Fruit fly (Drosophila melanogaster) whole organism, wandering third instar larva: Measurements from ENCODE around the gene mura.

Experiments
- Abd-B ChIP-seq: fragments of >200 bp; optimal IDR thresholded peaks from 2 replicates; lab custom pipeline; 2017; ENCODE audit warnings: missing biosample characterization, missing genetic modification characterization
- CG32264 ChIP-seq: fragments of 200-800 bp; sonication (Bioruptor generic); optimal IDR thresholded peaks from 2 replicates; lab custom pipeline; 2016; ENCODE audit warnings: missing biosample characterization, missing genetic modification characterization
- CG9705 ChIP-seq: fragments of 200-800 bp; sonication (Bioruptor generic); optimal IDR thresholded peaks from 2 replicates; lab custom pipeline; 2018; ENCODE audit warnings: missing biosample characterization, mild to moderate bottlenecking, missing genetic modification characterization
- CrebA ChIP-seq: fragments of 200-800 bp; sonication (Bioruptor generic); optimal IDR thresholded peaks from 2 replicates; lab custom pipeline; 2016; ENCODE audit warnings: missing biosample characterization, mild to moderate bottlenecking, missing genetic modification characterization, borderline replicate concordance
- Dfd ChIP-seq: fragments of >200 bp; optimal IDR thresholded peaks from 2 replicates; lab custom pipeline; 2017; ENCODE audit warnings: missing biosample characterization, missing genetic modification characterization
- Dif ChIP-seq: fragments of 200-275, 200-300 bp; sonication (Bioruptor generic); optimal IDR thresholded peaks from 2 replicates; lab custom pipeline; 2018; ENCODE audit warnings: missing biosample characterization, missing genetic modification characterization; ENCODE audit not compliant: partially characterized antibody
- GATAd ChIP-seq: sonication (Bioruptor generic); optimal IDR thresholded peaks from 2 replicates; lab custom pipeline; 2016; ENCODE audit warnings: missing biosample characterization, missing genetic modification characterization
- HLH106 ChIP-seq: fragments of 200-800 bp; optimal IDR thresholded peaks from 3 replicates; lab custom pipeline; 2019; ENCODE audit warnings: missing biosample characterization, mild to moderate bottlenecking, missing genetic modification characterization, moderate library complexity
- Hnf4 ChIP-seq: fragments of 200-800 bp; sonication (Bioruptor generic); optimal IDR thresholded peaks from 2 replicates; lab custom pipeline; 2016; ENCODE audit warnings: missing biosample characterization, mild to moderate bottlenecking, missing genetic modification characterization
- Hr78 ChIP-seq: fragments of >200 bp; optimal IDR thresholded peaks from 2 replicates; lab custom pipeline; 2017; ENCODE audit warnings: missing biosample characterization, missing genetic modification characterization
- Hr83 ChIP-seq: fragments of 200-300 bp; sonication (Bioruptor generic); optimal IDR thresholded peaks from 2 replicates; lab custom pipeline; 2016; ENCODE audit warnings: missing biosample characterization, mild to moderate bottlenecking, missing genetic modification characterization, moderate library complexity; ENCODE audit not compliant: poor library complexity, severe bottlenecking
- Jra ChIP-seq: sonication (Bioruptor generic); optimal IDR thresholded peaks from 2 replicates; lab custom pipeline; 2016; ENCODE audit warnings: missing biosample characterization, missing genetic modification characterization
- Mio ChIP-seq: sonication (Bioruptor generic); optimal IDR thresholded peaks from 2 replicates; lab custom pipeline; 2016; ENCODE audit warnings: missing biosample characterization, missing genetic modification characterization
- Myc ChIP-seq: fragments of >200 bp; optimal IDR thresholded peaks from 2 replicates; lab custom pipeline; 2017
- N ChIP-seq: fragments of >200 bp; optimal IDR thresholded peaks from 2 replicates; lab custom pipeline; 2018; ENCODE audit warnings: missing biosample characterization, missing external identifiers, missing genetic modification characterization
- OdsH ChIP-seq: fragments of 200-800 bp; sonication (Bioruptor generic); optimal IDR thresholded peaks from 2 replicates; lab custom pipeline; 2016; ENCODE audit warnings: missing biosample characterization, mild to moderate bottlenecking, missing genetic modification characterization
- Rel ChIP-seq, 2 experiments: fragments of 200-800 bp; sonication (Bioruptor generic) in 1 of 2; optimal IDR thresholded peaks; 2 replicates in 1 of 2; 3 replicates in 1 of 2; lab custom pipeline; 2016 to 2019; ENCODE audit warnings: mild to moderate bottlenecking in 2 of 2, missing biosample characterization in 2 of 2, missing genetic modification characterization in 2 of 2, moderate library complexity in 1 of 2
- Sp1 ChIP-seq: fragments of 200-800 bp; sonication (Bioruptor generic); optimal IDR thresholded peaks from 3 replicates; lab custom pipeline; 2019; ENCODE audit warnings: missing biosample characterization, mild to moderate bottlenecking, missing genetic modification characterization, moderate library complexity
- Vsx2 ChIP-seq: fragments of 200-300, 225-300 bp; sonication (Bioruptor generic); optimal IDR thresholded peaks from 2 replicates; lab custom pipeline; 2018; ENCODE audit warnings: missing biosample characterization, missing genetic modification characterization; ENCODE audit not compliant: partially characterized antibody
- br ChIP-seq: fragments of 200-800 bp; sonication (Bioruptor generic); optimal IDR thresholded peaks from 2 replicates; lab custom pipeline; 2016; ENCODE audit warnings: missing biosample characterization, missing genetic modification characterization
- brk ChIP-seq: fragments of 200-800 bp; sonication (Bioruptor generic); optimal IDR thresholded peaks from 2 replicates; lab custom pipeline; 2016; ENCODE audit warnings: missing biosample characterization, mild to moderate bottlenecking, missing genetic modification characterization
- dl ChIP-seq, 2 experiments: fragments of 175-275, 200-275 bp in 1 of 2; fragments of 200-275 bp in 1 of 2; sonication (Bioruptor generic); optimal IDR thresholded peaks; lab custom pipeline; 2018; ENCODE audit warnings: mild to moderate bottlenecking in 2 of 2, missing biosample characterization in 2 of 2, missing genetic modification characterization in 2 of 2, moderate library complexity in 2 of 2; ENCODE audit not compliant: partially characterized antibody in 2 of 2, insufficient read depth in 1 of 2
- dmrt93B ChIP-seq: fragments of 200-800 bp; sonication (Bioruptor generic); optimal IDR thresholded peaks from 2 replicates; lab custom pipeline; 2018; ENCODE audit warnings: missing biosample characterization, mild to moderate bottlenecking, missing genetic modification characterization
- dsf ChIP-seq: sonication (Bioruptor generic); optimal IDR thresholded peaks from 2 replicates; lab custom pipeline; 2016; ENCODE audit warnings: missing biosample characterization, missing genetic modification characterization, borderline replicate concordance
- ey ChIP-seq: fragments of 200-800 bp; sonication (Bioruptor generic); optimal IDR thresholded peaks from 2 replicates; lab custom pipeline; 2016; ENCODE audit warnings: missing biosample characterization, missing genetic modification characterization
- foxo ChIP-seq, 2 experiments: fragments of 200-800 bp; sonication (Bioruptor generic); optimal IDR thresholded peaks; 2 replicates in 1 of 2; 3 replicates in 1 of 2; lab custom pipeline; 2016 to 2017; ENCODE audit warnings: missing biosample characterization in 2 of 2, missing genetic modification characterization in 2 of 2
- fru ChIP-seq: fragments of 200-800 bp; sonication (Bioruptor generic); optimal IDR thresholded peaks from 3 replicates; lab custom pipeline; 2016; ENCODE audit warnings: missing biosample characterization, mild to moderate bottlenecking, missing genetic modification characterization
- h ChIP-seq: fragments of 200-800 bp; sonication (Bioruptor generic); optimal IDR thresholded peaks from 3 replicates; lab custom pipeline; 2016; ENCODE audit warnings: missing biosample characterization, mild to moderate bottlenecking, missing genetic modification characterization
- jim ChIP-seq: fragments of 175-275, 200-325 bp; sonication (Bioruptor generic); optimal IDR thresholded peaks from 2 replicates; lab custom pipeline; 2016; ENCODE audit warnings: missing biosample characterization, mild to moderate bottlenecking, missing genetic modification characterization
- lola ChIP-seq: fragments of >200 bp; optimal IDR thresholded peaks from 2 replicates; lab custom pipeline; 2017; ENCODE audit warnings: missing biosample characterization, missing genetic modification characterization
- pan ChIP-seq: fragments of >200 bp; optimal IDR thresholded peaks from 2 replicates; lab custom pipeline; 2017
- psq ChIP-seq: fragments of 200-800 bp; sonication (Bioruptor generic); optimal IDR thresholded peaks from 3 replicates; lab custom pipeline; 2017; ENCODE audit warnings: missing biosample characterization, mild to moderate bottlenecking, missing genetic modification characterization, moderate library complexity
- rgr ChIP-seq: fragments of 200-800 bp; sonication (Bioruptor generic); optimal IDR thresholded peaks from 3 replicates; lab custom pipeline; 2016; ENCODE audit warnings: missing biosample characterization, mild to moderate bottlenecking, missing genetic modification characterization
- sage ChIP-seq: fragments of 200-800 bp; sonication (Bioruptor generic); optimal IDR thresholded peaks from 2 replicates; lab custom pipeline; 2016; ENCODE audit warnings: missing biosample characterization, mild to moderate bottlenecking, missing genetic modification characterization
- sv ChIP-seq: fragments of 200-800 bp; sonication (Bioruptor generic); optimal IDR thresholded peaks from 3 replicates; lab custom pipeline; 2016; ENCODE audit warnings: missing biosample characterization, missing genetic modification characterization
- tai ChIP-seq: sonication (Bioruptor generic); optimal IDR thresholded peaks from 2 replicates; lab custom pipeline; 2016; ENCODE audit warnings: missing biosample characterization, missing genetic modification characterization
- usp ChIP-seq: fragments of >200 bp; optimal IDR thresholded peaks from 2 replicates; lab custom pipeline; 2017; ENCODE audit warnings: missing biosample characterization, missing genetic modification characterization
- woc ChIP-seq: sonication (Bioruptor generic); optimal IDR thresholded peaks from 2 replicates; lab custom pipeline; 2016; ENCODE audit warnings: missing biosample characterization, mild to moderate bottlenecking, missing genetic modification characterization

Gene mura

dm6 chr3R:9551659-9552435 is at the start of gene mura, which contains the start of gene RnpS1:
Gene mura, minus strand, starts transcription at chr3R:9551806.
Gene RnpS1, plus strand, starts transcription at chr3R:9552034.
- no peak for TF ChIP-seq sv (GFP tag; lab: Kevin White, UChicago)
- no peak for TF ChIP-seq foxo (GFP tag; optimal IDR thresholded peaks at IDR 0.05; lab: Kevin White, UChicago)
- TF ChIP-seq Rel (GFP tag; optimal IDR thresholded peaks at IDR 0.05; lab: Kevin White, UChicago): no peak
- TF ChIP-seq Rel (tag; optimal IDR thresholded peaks at IDR 0.05; lab: Kevin White, UChicago): peak; percentile 58

dm6 chr3R:9600558-9600959 is 49.0 kb upstream of the mura start:
- TF ChIP-seq psq (peak; percentile 30), sage (GFP tag; lab: Kevin White, UChicago) (no peak), rgr (GFP tag; lab: Kevin White, UChicago) (peak; percentile 20), Dfd (GFP tag; lab: Kevin White, UChicago) (no peak), woc (GFP tag; lab: Kevin White, UChicago) (no peak), Myc (no peak), Hr83 (GFP tag; lab: Kevin White, UChicago) (no peak), h (GFP tag; lab: Kevin White, UChicago) (peak; percentile 31), br (no peak), tai (GFP tag; lab: Kevin White, UChicago) (no peak), Sp1 (peak; percentile 51), brk (GFP tag; lab: Kevin White, UChicago) (no peak), Rel (GFP tag; optimal IDR thresholded peaks at IDR 0.05; lab: Kevin White, UChicago) (no peak), Rel (tag; optimal IDR thresholded peaks at IDR 0.05; lab: Kevin White, UChicago) (no peak), OdsH (GFP tag; lab: Kevin White, UChicago) (peak; percentile 27), Jra (GFP tag; lab: Kevin White, UChicago) (no peak), HLH106 (tag; lab: Kevin White, UChicago) (no peak), foxo (GFP tag; optimal IDR thresholded peaks at IDR 0.05; lab: Kevin White, UChicago) (peak in 1 of 2 experiments; percentile 41), ey (GFP tag; lab: Kevin White, UChicago) (no peak), lola (no peak)

- TF ChIP-seq Dfd (GFP tag; lab: Kevin White, UChicago) (no peak), sage (GFP tag; lab: Kevin White, UChicago) (no peak), dmrt93B (peak; percentile 21), sv (GFP tag; lab: Kevin White, UChicago) (no peak), woc (GFP tag; lab: Kevin White, UChicago) (no peak), Dif (no peak), tai (GFP tag; lab: Kevin White, UChicago) (no peak), HLH106 (tag; lab: Kevin White, UChicago) (peak; percentile 55), pan (lab: Kevin White, UChicago) (no peak), jim (no peak), brk (GFP tag; lab: Kevin White, UChicago) (no peak), CG32264 (GFP tag; lab: Kevin White, UChicago) (no peak), rgr (GFP tag; lab: Kevin White, UChicago) (peak; percentile 50), OdsH (GFP tag; lab: Kevin White, UChicago) (peak; percentile 29), Hnf4 (GFP tag; lab: Kevin White, UChicago) (peak; percentile 24), ey (GFP tag; lab: Kevin White, UChicago) (peak; percentile 53), GATAd (no peak), Hr78 (no peak), Myc (no peak), Hr83 (GFP tag; lab: Kevin White, UChicago) (no peak), N (GFP tag; lab: Kevin White, UChicago) (no peak), dl (GFP tag; optimal IDR thresholded peaks at IDR 0.05; lab: Kevin White, UChicago; ENCODE audit: insufficient read depth in 1 of 2, partially characterized antibody in 2 of 2) (no peak), foxo (GFP tag; optimal IDR thresholded peaks at IDR 0.05; lab: Kevin White, UChicago) (peak in 1 of 2 experiments; percentile 70), Vsx2 (GFP tag; lab: Kevin White, UChicago) (no peak), Sp1 (peak; percentile 41), Rel (GFP tag; optimal IDR thresholded peaks at IDR 0.05; lab: Kevin White, UChicago) (no peak), Rel (tag; optimal IDR thresholded peaks at IDR 0.05; lab: Kevin White, UChicago) (no peak), usp (GFP tag; lab: Kevin White, UChicago) (no peak), dsf (GFP tag; lab: Kevin White, UChicago) (no peak), br (peak; percentile 59), Mio (GFP tag; lab: Kevin White, UChicago) (no peak), CrebA (GFP tag; lab: Kevin White, UChicago) (no peak), fru (GFP tag; lab: Kevin White, UChicago) (peak; percentile 52), Jra (GFP tag; lab: Kevin White, UChicago) (no peak), Abd-B (GFP tag; lab: Kevin White, UChicago) (no peak), CG9705 (GFP tag; lab: Kevin White, UChicago) (no peak), h (GFP tag; lab: Kevin White, UChicago) (peak; percentile 65), psq (peak; percentile 42), lola (no peak)
These were observed 46.5 kb upstream of the mura start for dm6 chr3R:9598099-9598498.
